Worm (Caenorhabditis elegans): ENCODE measurements around the gene snt-6.

The snt-6 gene

DNA sequence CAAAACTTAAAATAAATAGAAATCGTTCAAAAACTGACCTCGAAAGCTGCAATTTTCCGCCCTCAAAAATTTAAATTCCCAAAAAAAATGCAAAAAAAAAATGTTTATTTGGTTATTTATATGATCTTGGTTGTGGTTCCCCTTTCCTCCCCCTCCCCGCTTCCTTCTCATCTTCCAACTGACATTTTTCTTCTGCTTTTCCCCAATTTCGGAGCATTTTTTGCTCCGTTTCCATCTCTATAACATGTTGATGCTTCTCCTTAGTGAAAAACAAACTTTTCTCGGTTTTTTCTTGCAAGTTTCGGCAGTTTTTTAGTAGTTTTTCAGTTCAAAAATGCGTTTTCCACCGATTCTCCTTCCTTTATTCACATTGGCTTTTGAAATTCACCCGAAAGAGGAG lies 25.0 kb upstream of the snt-6 start, which contains the start of gene Y39F10A.1:
Gene Y39F10A.1 (plus strand): TSS at position 301 of the 400 bp plus-strand sequence.
- no peak for TF ChIP-seq lin-32 (GFP tag; optimal IDR thresholded peaks at IDR 0.05)
- no peak for TF ChIP-seq pha-4 (tag; optimal IDR thresholded peaks at IDR 0.05)
- no peak for TF ChIP-seq mls-2 (tag; optimal IDR thresholded peaks at IDR 0.05)
- TF ChIP-seq sem-2 (GFP tag; optimal IDR thresholded peaks at IDR 0.05) = no peak
- no peak for TF ChIP-seq ceh-43 (GFP tag; optimal IDR thresholded peaks at IDR 0.05)
- TF ChIP-seq sptf-1 (tag; optimal IDR thresholded peaks at IDR 0.05) = no peak
- no peak for TF ChIP-seq blmp-1 (tag; optimal IDR thresholded peaks at IDR 0.05)

DNA sequence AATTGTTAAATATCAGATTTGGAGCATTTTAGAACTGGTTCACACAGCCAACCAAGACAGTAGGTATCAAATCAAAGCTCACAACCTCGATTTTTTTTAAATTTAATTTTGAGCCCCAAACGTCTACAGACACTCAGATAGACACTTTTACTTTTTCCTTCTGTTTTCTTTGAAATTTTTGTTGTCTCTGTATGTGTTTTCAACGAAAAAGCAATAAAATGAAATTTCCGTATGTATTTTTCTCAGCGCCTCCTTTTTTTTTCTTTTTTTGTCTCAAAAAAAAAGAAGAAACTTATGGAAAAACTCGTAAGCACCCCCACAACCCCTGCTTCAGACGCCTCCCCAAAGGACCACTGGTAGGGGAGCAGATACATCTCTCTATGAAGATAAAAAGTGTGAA lies 23.8 kb upstream of the snt-6 start:
- TF ChIP-seq mab-5 (tag; optimal IDR thresholded peaks at IDR 0.05) (no peak), ces-1 (GFP tag; optimal IDR thresholded peaks at IDR 0.05) (peak; percentile 9)

DNA sequence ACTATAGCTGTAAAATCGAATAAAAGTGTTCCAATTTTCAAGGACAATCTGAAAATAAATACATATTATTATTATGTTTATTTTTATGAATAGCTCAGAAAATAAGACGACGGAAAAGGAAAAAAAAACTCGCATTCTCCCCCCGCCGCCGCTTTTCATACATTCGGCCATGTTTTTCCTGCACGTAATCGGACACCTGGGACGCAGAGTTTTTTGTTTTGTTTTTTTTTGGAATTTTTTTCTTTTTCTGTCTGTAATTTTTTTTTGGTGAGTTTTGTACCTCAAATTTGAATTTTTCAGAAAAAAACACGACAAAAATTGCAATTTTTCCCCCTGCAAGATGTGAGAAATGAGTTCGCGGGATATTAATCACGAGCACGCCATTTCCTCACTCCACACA lies 20.2 kb upstream of the snt-6 start, which contains the start of gene C08G5.6:
Gene C08G5.6 (plus strand): TSS at position 301 of the 400 bp plus-strand sequence.
- TF ChIP-seq nhr-12 (tag; optimal IDR thresholded peaks at IDR 0.05) (no peak), ceh-83 (GFP tag; optimal IDR thresholded peaks at IDR 0.05) (no peak), lin-13 (tag; optimal IDR thresholded peaks at IDR 0.05) (no peak), nhr-76 (tag; optimal IDR thresholded peaks at IDR 0.05) (no peak), mep-1 (tag; optimal IDR thresholded peaks at IDR 0.05) (no peak), unc-39 (tag; optimal IDR thresholded peaks at IDR 0.05) (no peak), flh-1 (GFP tag; optimal IDR thresholded peaks at IDR 0.05) (no peak), M03D4.4 (tag; optimal IDR thresholded peaks at IDR 0.05) (no peak)

DNA sequence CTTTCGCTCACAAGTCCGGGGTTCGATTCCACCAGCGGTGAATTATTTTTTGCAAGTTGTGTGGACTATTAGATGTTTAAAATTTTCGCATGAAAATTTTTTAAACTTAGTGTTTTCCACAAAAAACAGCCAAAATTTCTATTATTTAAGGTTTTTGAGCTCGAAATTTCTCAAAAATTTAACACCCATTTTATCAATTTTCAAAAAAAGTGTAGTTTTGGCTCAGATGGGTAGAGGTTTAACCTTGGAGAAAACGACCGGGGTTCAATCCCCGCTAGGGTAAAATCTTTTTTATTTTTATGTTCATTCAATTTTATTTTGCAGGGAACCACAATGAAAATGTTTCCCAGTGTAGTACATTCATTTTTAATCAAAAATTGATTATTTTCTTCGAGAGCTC lies 19.2 kb upstream of the snt-6 start:
- TF ChIP-seq elt-1 (tag; optimal IDR thresholded peaks at IDR 0.05; ENCODE audit: borderline replicate concordance, insufficient read depth) (no peak), bed-3 (GFP tag; optimal IDR thresholded peaks at IDR 0.05) (no peak), sptf-1 (tag; optimal IDR thresholded peaks at IDR 0.05) (no peak), mep-1 (tag; optimal IDR thresholded peaks at IDR 0.05) (no peak), nhr-12 (tag; optimal IDR thresholded peaks at IDR 0.05) (no peak), nhr-28 (tag; optimal IDR thresholded peaks at IDR 0.05) (no peak), lin-32 (GFP tag; optimal IDR thresholded peaks at IDR 0.05) (no peak), drap-1 (GFP tag; optimal IDR thresholded peaks at IDR 0.05) (no peak), zip-8 (tag; optimal IDR thresholded peaks at IDR 0.05) (no peak), ceh-39 (tag; optimal IDR thresholded peaks at IDR 0.05) (no peak), flh-1 (GFP tag; optimal IDR thresholded peaks at IDR 0.05) (no peak), ceh-43 (GFP tag; optimal IDR thresholded peaks at IDR 0.05) (no peak), nhr-237 (tag; optimal IDR thresholded peaks at IDR 0.05) (no peak), M03D4.4 (tag; optimal IDR thresholded peaks at IDR 0.05) (no peak), unc-120 (tag; optimal IDR thresholded peaks at IDR 0.05; ENCODE audit: poor library complexity, severe bottlenecking) (no peak), hlh-1 (tag; optimal IDR thresholded peaks at IDR 0.05) (no peak)

DNA sequence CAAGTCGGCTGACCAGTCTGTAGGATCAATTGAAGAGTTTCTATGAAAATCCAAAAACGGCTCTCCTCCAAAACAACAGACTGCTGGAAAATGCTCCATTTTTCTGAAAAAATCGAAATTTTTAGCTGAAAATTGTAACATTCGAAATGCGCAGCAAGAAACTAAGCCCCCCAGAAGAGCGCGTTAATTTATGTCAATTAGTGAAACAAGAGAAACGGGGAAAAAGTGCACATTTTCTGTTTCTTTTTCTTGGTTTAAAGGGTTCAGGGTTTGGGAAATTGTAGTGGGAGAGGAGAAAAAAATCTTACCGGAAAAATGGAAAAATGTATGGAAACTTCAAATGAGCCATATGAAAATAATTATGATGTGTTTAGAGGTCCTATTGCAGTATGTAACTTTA lies 15.2 kb upstream of the snt-6 start, which contains the start of gene C08G5.7:
Gene C08G5.7 (minus strand): TSS at position 101 of the 400 bp plus-strand sequence.
- TF ChIP-seq blmp-1 (tag; optimal IDR thresholded peaks at IDR 0.05) (no peak), mls-2 (tag; optimal IDR thresholded peaks at IDR 0.05) (no peak), unc-39 (tag; optimal IDR thresholded peaks at IDR 0.05) (no peak), ces-1 (GFP tag; optimal IDR thresholded peaks at IDR 0.05) (peak; percentile 20), mab-5 (tag; optimal IDR thresholded peaks at IDR 0.05) (no peak), mep-1 (tag; optimal IDR thresholded peaks at IDR 0.05) (no peak)

DNA sequence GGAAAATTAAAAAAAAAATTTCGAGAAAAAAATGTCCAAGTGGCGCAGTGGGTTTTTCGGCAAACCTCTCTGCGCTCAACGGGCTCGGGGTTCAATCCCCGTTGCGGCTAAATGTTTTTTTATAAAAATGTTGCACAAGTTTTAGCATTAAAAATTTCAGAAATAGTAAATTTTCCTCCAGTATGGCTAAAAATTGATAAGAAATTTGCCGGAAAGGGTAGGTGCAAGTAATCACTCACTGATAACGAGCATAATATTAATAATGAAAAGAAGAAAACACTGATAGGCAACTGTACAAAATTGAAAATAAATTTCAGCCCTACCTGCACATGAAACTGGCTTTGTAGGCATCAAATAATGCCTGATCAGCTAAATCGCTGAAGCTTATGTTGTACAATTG lies 14.4 kb upstream of the snt-6 start:
- TF ChIP-seq drap-1 (GFP tag; optimal IDR thresholded peaks at IDR 0.05) = no peak

DNA sequence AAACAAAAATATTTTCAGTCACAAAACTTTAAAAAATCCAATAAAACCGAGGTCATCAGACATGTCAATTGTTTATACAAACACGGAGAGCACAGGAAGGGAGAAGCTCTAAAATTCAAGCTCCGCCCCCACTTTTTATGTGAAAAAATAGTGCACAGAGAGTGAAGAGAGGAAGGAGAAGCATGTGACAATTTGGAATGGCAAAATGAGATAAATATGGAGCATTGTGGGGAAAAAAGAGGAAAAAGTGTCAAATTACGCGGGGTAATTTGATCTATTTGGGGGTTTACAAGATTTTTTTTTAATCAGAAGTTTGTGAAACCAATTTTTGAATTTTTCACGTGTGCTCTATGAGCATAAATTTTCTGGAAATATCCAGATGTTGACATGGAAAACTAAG lies 12.9 kb upstream of the snt-6 start:
- TF ChIP-seq nhr-2 (tag; optimal IDR thresholded peaks at IDR 0.05) (no peak), nhr-28 (tag; optimal IDR thresholded peaks at IDR 0.05) (no peak), lsy-2 (tag; optimal IDR thresholded peaks at IDR 0.05) (no peak)
